Worm (Caenorhabditis elegans): ENCODE results near the gene ctsa-4.1.

ce11 chrII:6380866-6381265, 14.1 kb downstream of the ctsa-4.1 start, which contains the start of gene F58F12.12:
- TF ChIP-seq ztf-11 (tag; optimal IDR thresholded peaks at IDR 0.05) = no peak
- TF ChIP-seq ceh-82 (tag; optimal IDR thresholded peaks at IDR 0.05) = no peak
- TF ChIP-seq dsc-1 (tag; optimal IDR thresholded peaks at IDR 0.05) = no peak
- TF ChIP-seq lin-15B (tag; optimal IDR thresholded peaks at IDR 0.05) = no peak
